Fruit fly (Drosophila melanogaster): ENCODE data around the gene CG31698.
A peak's percentile ranks its signal among the peaks of the same experiment; 100 is the strongest.

Gene CG31698

dm6 chr2L:3158260-3159072 is 15.2 kb downstream of the CG31698 start:
- TF ChIP-seq CG10631 (GFP tag; optimal IDR thresholded peaks at IDR 0.05) (peak; percentile 31), Eip75B (GFP tag; optimal IDR thresholded peaks at IDR 0.05) (peak; percentile 6), lz (GFP tag; optimal IDR thresholded peaks at IDR 0.05) (peak; percentile 49), svp (GFP tag) (peak; percentile 81), Ets21C (GFP tag; optimal IDR thresholded peaks at IDR 0.05) (peak; percentile 6), CG32006 (GFP tag; optimal IDR thresholded peaks at IDR 0.05) (peak; percentile 62), net (GFP tag; optimal IDR thresholded peaks at IDR 0.05) (peak; percentile 18), CG16779 (tag; optimal IDR thresholded peaks at IDR 0.05) (no peak), pdm3 (GFP tag; optimal IDR thresholded peaks at IDR 0.05) (peak; percentile 20), Lpt (GFP tag; optimal IDR thresholded peaks at IDR 0.05) (no peak), ss (GFP tag; optimal IDR thresholded peaks at IDR 0.05) (no peak), salr (GFP tag; optimal IDR thresholded peaks at IDR 0.05) (peak in 1 of 2 experiments; percentile 29), CG34406 (GFP tag; optimal IDR thresholded peaks at IDR 0.05) (peak; percentile 17), fkh (GFP tag; optimal IDR thresholded peaks at IDR 0.05) (peak; percentile 79), CG15336 (GFP tag; IDR thresholded peaks at IDR 0.05) (peak; percentile 31; the same call in 1 of the 2 replicates), Eip93F (GFP tag; optimal IDR thresholded peaks at IDR 0.05) (no peak), topi (GFP tag; optimal IDR thresholded peaks at IDR 0.05) (peak; percentile 42), achi (GFP tag; optimal IDR thresholded peaks at IDR 0.05) (peak; percentile 4), CG4318 (GFP tag; optimal IDR thresholded peaks at IDR 0.05) (no peak), OdsH (GFP tag; optimal IDR thresholded peaks at IDR 0.05) (peak; percentile 34), CG6792 (GFP tag; optimal IDR thresholded peaks at IDR 0.05) (peak; percentile 19), CG8632 (GFP tag; optimal IDR thresholded peaks at IDR 0.05) (no peak), Ets96B (tag; optimal IDR thresholded peaks at IDR 0.05) (peak; percentile 39), Sox14 (GFP tag; optimal IDR thresholded peaks at IDR 0.05) (peak; percentile 42), Gug (GFP tag; IDR thresholded peaks at IDR 0.05) (peak; percentile 8; the same call in 1 of the 2 replicates), CG7368 (GFP tag; optimal IDR thresholded peaks at IDR 0.05) (no peak), Blimp-1 (GFP tag; optimal IDR thresholded peaks at IDR 0.05) (no peak), Hr4 (GFP tag; optimal IDR thresholded peaks at IDR 0.05) (peak; percentile 45), Hr38 (GFP tag; optimal IDR thresholded peaks at IDR 0.05) (no peak), CG6854 (GFP tag; optimal IDR thresholded peaks at IDR 0.05) (peak; percentile 9), CG6276 (GFP tag; optimal IDR thresholded peaks at IDR 0.05) (no peak), eg (GFP tag; IDR thresholded peaks at IDR 0.05) (0 out of 3 replicates have a peak, but pooled peaks have one; percentile 50), CG6808 (GFP tag; optimal IDR thresholded peaks at IDR 0.05) (peak; percentile 97), CG11762 (GFP tag; optimal IDR thresholded peaks at IDR 0.05; ENCODE audit: insufficient read depth) (no peak), CG6163 (GFP tag; IDR thresholded peaks at IDR 0.05) (0 out of 3 replicates have a peak, but pooled peaks have one; percentile 55), Sox15 (GFP tag; optimal IDR thresholded peaks at IDR 0.05) (no peak), Smox (GFP tag; optimal IDR thresholded peaks at IDR 0.05) (peak; percentile 57), fd85E (GFP tag; optimal IDR thresholded peaks at IDR 0.05) (no peak), Met (GFP tag; optimal IDR thresholded peaks at IDR 0.05) (peak; percentile 19), CG1621 (tag; optimal IDR thresholded peaks at IDR 0.05) (no peak), CG3032 (tag; optimal IDR thresholded peaks at IDR 0.05) (peak; percentile 1), CG8119 (GFP tag; IDR thresholded peaks at IDR 0.05) (no peak), dsx (GFP tag; optimal IDR thresholded peaks at IDR 0.05; ENCODE audit: poor library complexity, severe bottlenecking) (no peak), spab (GFP tag; optimal IDR thresholded peaks at IDR 0.05) (no peak), CG3919 (GFP tag; optimal IDR thresholded peaks at IDR 0.05) (peak; percentile 9), CG9139 (GFP tag; optimal IDR thresholded peaks at IDR 0.05) (no peak), cyc (GFP tag; optimal IDR thresholded peaks at IDR 0.05) (no peak), vri (GFP tag; optimal IDR thresholded peaks at IDR 0.05) (peak; percentile 60), CG8319 (GFP tag; optimal IDR thresholded peaks at IDR 0.05) (no peak), fd59A (GFP tag; optimal IDR thresholded peaks at IDR 0.05) (no peak)

Measured in whole organism, prepupa.